Fruit fly (Drosophila melanogaster): Measurements from ENCODE around the gene CG5391.

CG5391 gene

DNA sequence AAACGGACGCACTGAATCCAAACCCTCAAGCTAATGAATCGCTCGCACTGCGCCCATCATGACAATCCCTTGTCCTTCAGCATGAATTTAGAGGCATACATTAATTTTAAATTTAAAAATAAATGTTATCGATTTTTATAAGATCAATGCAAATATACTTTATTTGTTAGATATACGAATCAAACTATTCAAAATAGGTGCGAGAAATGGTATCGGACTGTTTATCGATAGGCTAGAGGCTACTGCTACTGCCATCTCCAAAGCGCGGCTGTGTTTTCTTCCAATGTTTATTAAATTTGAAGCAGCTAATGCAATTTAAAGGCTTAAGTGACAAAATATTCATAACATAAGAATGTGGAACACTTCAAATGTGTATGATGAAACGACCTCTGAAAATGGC, 47.1 kb upstream of the CG5391 start, which contains the start of gene CG43342 (continued):
- TF ChIP-seq CG11560 (tag; IDR thresholded peaks at IDR 0.05) (peak; percentile 71; the same call in 2 of the 3 replicates), CG30020 (tag; optimal IDR thresholded peaks at IDR 0.05) (no peak), E2f2 (GFP tag; IDR thresholded peaks at IDR 0.05) (peak; percentile 84), Blimp-1 (GFP tag; optimal IDR thresholded peaks at IDR 0.05) (no peak), Awh (GFP tag; IDR thresholded peaks at IDR 0.05) (no peak), ato (GFP tag; IDR thresholded peaks at IDR 0.05; ENCODE audit: partially characterized antibody) (peak; percentile 81), vnd (GFP tag; IDR thresholded peaks at IDR 0.05; ENCODE audit: partially characterized antibody) (peak; percentile 80), ERR (GFP tag; optimal IDR thresholded peaks at IDR 0.05) (no peak), Dp (GFP tag; optimal IDR thresholded peaks at IDR 0.05) (peak; percentile 74), CG6791 (GFP tag; IDR thresholded peaks at IDR 0.05; ENCODE audit: partially characterized antibody) (peak; percentile 85), Dip2 (GFP tag; IDR thresholded peaks at IDR 0.05) (no peak), da (GFP tag; optimal IDR thresholded peaks at IDR 0.05) (no peak), Bgb (GFP tag; IDR thresholded peaks at IDR 0.05; ENCODE audit: partially characterized antibody) (peak; percentile 85), CG31388 (GFP tag; optimal IDR thresholded peaks at IDR 0.05) (no peak), CG17612 (GFP tag; IDR thresholded peaks at IDR 0.05) (no peak), Eip74EF (GFP tag; optimal IDR thresholded peaks at IDR 0.05) (no peak), slbo (GFP tag; IDR thresholded peaks at IDR 0.05) (no peak), CG15514 (GFP tag; optimal IDR thresholded peaks at IDR 0.05) (no peak), CG6854 (GFP tag; optimal IDR thresholded peaks at IDR 0.05) (no peak), CG33557 (GFP tag; optimal IDR thresholded peaks at IDR 0.05) (no peak), CG4854 (GFP tag; optimal IDR thresholded peaks at IDR 0.05) (no peak), CG9727 (GFP tag; optimal IDR thresholded peaks at IDR 0.05) (no peak), chif (GFP tag; optimal IDR thresholded peaks at IDR 0.05) (no peak), inv (GFP tag; IDR thresholded peaks at IDR 0.05; ENCODE audit: partially characterized antibody) (peak; percentile 49; the same call in 1 of the 2 replicates), ATbp (GFP tag; optimal IDR thresholded peaks at IDR 0.05) (no peak), nmo (GFP tag; optimal IDR thresholded peaks at IDR 0.05) (no peak), B-H1 (GFP tag; IDR thresholded peaks at IDR 0.05) (no peak), Gug (GFP tag; IDR thresholded peaks at IDR 0.05) (no peak), CG11398 (GFP tag; optimal IDR thresholded peaks at IDR 0.05) (no peak), CG14860 (GFP tag; IDR thresholded peaks at IDR 0.05; ENCODE audit: partially characterized antibody) (peak; percentile 82), Sox102F (GFP tag; optimal IDR thresholded peaks at IDR 0.05) (no peak), knrl (GFP tag; IDR thresholded peaks at IDR 0.05; ENCODE audit: partially characterized antibody) (peak; percentile 68; the same call in 2 of the 3 replicates), CG7928 (GFP tag; optimal IDR thresholded peaks at IDR 0.05) (no peak), Dll (GFP tag; IDR thresholded peaks at IDR 0.05; ENCODE audit: partially characterized antibody) (peak; percentile 82), Hr78 (GFP tag; optimal IDR thresholded peaks at IDR 0.05) (no peak), Scr (GFP tag; IDR thresholded peaks at IDR 0.05; ENCODE audit: partially characterized antibody) (peak; percentile 78), CG11456 (GFP tag; IDR thresholded peaks at IDR 0.05) (no peak), CG7963 (GFP tag; IDR thresholded peaks at IDR 0.05; ENCODE audit: partially characterized antibody) (peak; percentile 84), pho (GFP tag; optimal IDR thresholded peaks at IDR 0.05) (no peak), CG8290 (GFP tag; optimal IDR thresholded peaks at IDR 0.05) (no peak), CG8290 (tag; optimal IDR thresholded peaks at IDR 0.05) (no peak), p53 (GFP tag; optimal IDR thresholded peaks at IDR 0.05) (no peak), MTF-1 (GFP tag; optimal IDR thresholded peaks at IDR 0.05; ENCODE audit: borderline replicate concordance) (no peak), CG5245 (GFP tag; optimal IDR thresholded peaks at IDR 0.05) (no peak), zen2 (GFP tag; IDR thresholded peaks at IDR 0.05; ENCODE audit: partially characterized antibody) (peak; percentile 88), CG34224 (GFP tag; IDR thresholded peaks at IDR 0.05; ENCODE audit: partially characterized antibody) (peak; percentile 84), Ets97D (GFP tag; optimal IDR thresholded peaks at IDR 0.05) (no peak), Fer3 (tag; optimal IDR thresholded peaks at IDR 0.05) (no peak), twi (tag; optimal IDR thresholded peaks at IDR 0.05) (no peak)

Measured in whole organism, embryonic.